Fruit fly (Drosophila melanogaster) whole organism, pupa: ENCODE data around the gene CG17193.
A peak's percentile ranks its signal among the peaks of the same experiment; 100 is the strongest.

ENCODE experiments used
- CG10348 ChIP-seq: fragments of 200-800 bp; sonication (Bioruptor generic); IDR thresholded peaks from 2 replicates; pipeline ENCODE4 v1.3.6; 2022; ENCODE audit warnings: missing biosample characterization, missing genetic modification characterization
- CG12605 ChIP-seq: fragments of 200-800 bp; sonication (Bioruptor generic); IDR thresholded peaks from 2 replicates; pipeline ENCODE4 v1.3.6; 2022; ENCODE audit warnings: missing biosample characterization, missing genetic modification characterization
- CG13204 ChIP-seq: fragments of 200-800 bp; sonication (Bioruptor generic); optimal IDR thresholded peaks from 2 replicates; lab custom pipeline; 2018; ENCODE audit warnings: missing biosample characterization, mild to moderate bottlenecking, missing genetic modification characterization, moderate library complexity
- CG14655 ChIP-seq: fragments of 200-800 bp; sonication (Bioruptor generic); optimal IDR thresholded peaks from 3 replicates; lab custom pipeline; 2017; ENCODE audit warnings: mild to moderate bottlenecking, missing biosample characterization, missing genetic modification reagents, missing genetic modification characterization
- CG15710 ChIP-seq: fragments of 200-800 bp; sonication (Bioruptor generic); optimal IDR thresholded peaks from 2 replicates; lab custom pipeline; 2018; ENCODE audit warnings: missing biosample characterization, mild to moderate bottlenecking, missing genetic modification characterization, moderate library complexity
- CG17806 ChIP-seq: fragments of 200-800 bp; sonication (Bioruptor generic); optimal IDR thresholded peaks from 2 replicates; lab custom pipeline; 2018; ENCODE audit warnings: missing biosample characterization, mild to moderate bottlenecking, missing genetic modification characterization, moderate library complexity
- CG32121 ChIP-seq: fragments of 200-800 bp; sonication (Bioruptor generic); IDR thresholded peaks from 2 replicates; pipeline ENCODE4 v1.3.6; 2022; ENCODE audit warnings: missing biosample characterization, missing genetic modification characterization
- CG34367 ChIP-seq: fragments of 200-800 bp; sonication (Bioruptor generic); optimal IDR thresholded peaks from 2 replicates; lab custom pipeline; 2018; ENCODE audit warnings: missing biosample characterization, mild to moderate bottlenecking, missing genetic modification characterization
- CG4496 ChIP-seq: fragments of 200-800 bp; sonication (Bioruptor generic); IDR thresholded peaks from 3 replicates; pipeline ENCODE4 v1.3.6; 2022; ENCODE audit warnings: missing biosample characterization, missing genetic modification characterization
- CG8159 ChIP-seq: fragments of 200-800 bp; sonication (Bioruptor generic); optimal IDR thresholded peaks from 3 replicates; lab custom pipeline; 2018; ENCODE audit warnings: missing biosample characterization, mild to moderate bottlenecking, missing genetic modification characterization, moderate library complexity
- CG8301 ChIP-seq: fragments of 200-800 bp; sonication (Bioruptor generic); optimal IDR thresholded peaks from 2 replicates; lab custom pipeline; 2018; ENCODE audit warnings: missing biosample characterization, mild to moderate bottlenecking, missing genetic modification characterization
- CG9948 ChIP-seq: fragments of 200-800 bp; sonication (Bioruptor generic); optimal IDR thresholded peaks from 2 replicates; lab custom pipeline; 2018; ENCODE audit warnings: missing biosample characterization, mild to moderate bottlenecking, missing genetic modification characterization, moderate library complexity
- D1 ChIP-seq: fragments of 200-800 bp; sonication (Bioruptor generic); optimal IDR thresholded peaks from 2 replicates; lab custom pipeline; 2018; ENCODE audit warnings: missing biosample characterization, mild to moderate bottlenecking, missing genetic modification characterization, moderate library complexity
- EcR ChIP-seq: fragments of 200-800 bp; sonication (Bioruptor generic); optimal IDR thresholded peaks from 3 replicates; lab custom pipeline; 2019; ENCODE audit warnings: missing biosample characterization, missing genetic modification characterization, mild to moderate bottlenecking, moderate library complexity, missing genetic modification reagents
- Ets98B ChIP-seq: fragments of 200-800 bp; sonication (Bioruptor generic); IDR thresholded peaks from 2 replicates; pipeline ENCODE4 v1.3.6; 2022; ENCODE audit warnings: missing biosample characterization, missing genetic modification characterization
- Pif1A ChIP-seq: fragments of 200-800 bp; sonication (Bioruptor generic); optimal IDR thresholded peaks from 3 replicates; lab custom pipeline; 2016; ENCODE audit warnings: missing biosample characterization, missing genetic modification characterization
- Pif1B ChIP-seq: fragments of 200-800 bp; sonication (Bioruptor generic); optimal IDR thresholded peaks from 3 replicates; lab custom pipeline; 2016; ENCODE audit warnings: missing biosample characterization, missing genetic modification characterization
- Snoo ChIP-seq: fragments of 200-800 bp; sonication (Bioruptor generic); optimal IDR thresholded peaks from 3 replicates; lab custom pipeline; 2017; ENCODE audit warnings: missing biosample characterization, mild to moderate bottlenecking, missing genetic modification characterization, inconsistent platforms
- fd96Ca ChIP-seq: fragments of 200-800 bp; sonication (Bioruptor generic); IDR thresholded peaks from 3 replicates; pipeline ENCODE4 v1.3.6; 2022; ENCODE audit warnings: missing biosample characterization, missing genetic modification characterization
- gl ChIP-seq: fragments of 200-800 bp; sonication (Bioruptor generic); optimal IDR thresholded peaks from 2 replicates; lab custom pipeline; 2018; ENCODE audit warnings: missing biosample characterization, mild to moderate bottlenecking, missing genetic modification characterization
- rn ChIP-seq: fragments of 200-800 bp; sonication (Bioruptor generic); IDR thresholded peaks from 2 replicates; pipeline ENCODE4 v1.3.6; 2022; ENCODE audit warnings: missing biosample characterization, missing genetic modification characterization

CG17193 gene

dm6 chr3R:20008372-20009051 is 47.4 kb downstream of the CG17193 start, which contains the start of the genes Hs6st and MED25:
Gene Hs6st, minus strand, starts transcription at chr3R:20008512.
Gene MED25, plus strand, starts transcription at chr3R:20008947.
- TF ChIP-seq CG12605 (GFP tag; lab: Robert Waterston, UW) (peak; percentile 5; the same call in 1 of the 2 replicates), rn (GFP tag; lab: Robert Waterston, UW) (no peak), gl (tag; lab: Kevin White, UChicago) (no peak), CG8159 (tag; lab: Kevin White, UChicago) (peak; percentile 66), fd96Ca (GFP tag; lab: Robert Waterston, UW) (no peak), CG8301 (tag; lab: Kevin White, UChicago) (no peak), CG10348 (GFP tag; lab: Robert Waterston, UW) (no peak), CG34367 (no peak), CG17806 (tag; lab: Kevin White, UChicago) (no peak), Pif1A (GFP tag; lab: Kevin White, UChicago) (no peak), EcR (no peak), Snoo (tag; lab: Kevin White, UChicago) (no peak), CG4496 (GFP tag; lab: Robert Waterston, UW) (peak; percentile 50; the same call in 2 of the 3 replicates), CG15710 (peak; percentile 13), Ets98B (GFP tag; lab: Robert Waterston, UW) (peak; percentile 5; the same call in 1 of the 2 replicates), Pif1B (GFP tag; lab: Kevin White, UChicago) (no peak), CG13204 (GFP tag; lab: Kevin White, UChicago) (no peak), CG32121 (no peak; the same call in 1 of the 2 replicates), CG9948 (tag; lab: Kevin White, UChicago) (peak; percentile 40), CG14655 (GFP tag; lab: Kevin White, UChicago) (no peak), D1 (tag; lab: Kevin White, UChicago) (no peak)

dm6 chr3R:20007399-20008285 is 48.3 kb downstream of the CG17193 start:
- TF ChIP-seq CG10348 (GFP tag; lab: Robert Waterston, UW) (no peak), CG32121 (no peak), CG17806 (tag; lab: Kevin White, UChicago) (no peak), CG13204 (GFP tag; lab: Kevin White, UChicago) (no peak), Snoo (tag; lab: Kevin White, UChicago) (no peak), Pif1B (GFP tag; lab: Kevin White, UChicago) (peak; percentile 1), CG9948 (tag; lab: Kevin White, UChicago) (no peak), CG8159 (tag; lab: Kevin White, UChicago) (peak; percentile 34), CG4496 (GFP tag; lab: Robert Waterston, UW) (0 out of 3 replicates have a peak, but pooled peaks have one; percentile 41), CG14655 (GFP tag; lab: Kevin White, UChicago) (peak; percentile 47), Ets98B (GFP tag; lab: Robert Waterston, UW) (no peak), CG15710 (no peak), gl (tag; lab: Kevin White, UChicago) (no peak), CG12605 (GFP tag; lab: Robert Waterston, UW) (0 out of 2 replicates have a peak, but pooled peaks have one; percentile 39), fd96Ca (GFP tag; lab: Robert Waterston, UW) (no peak), CG34367 (peak; percentile 30), D1 (tag; lab: Kevin White, UChicago) (peak; percentile 5), CG8301 (tag; lab: Kevin White, UChicago) (no peak)

- TF ChIP-seq CG34367 (no peak), CG14655 (GFP tag; lab: Kevin White, UChicago) (no peak), CG8301 (tag; lab: Kevin White, UChicago) (no peak), CG17806 (tag; lab: Kevin White, UChicago) (no peak), CG15710 (no peak), Pif1A (GFP tag; lab: Kevin White, UChicago) (no peak), CG10348 (GFP tag; lab: Robert Waterston, UW) (no peak), Snoo (tag; lab: Kevin White, UChicago) (no peak), CG12605 (GFP tag; lab: Robert Waterston, UW) (no peak), Ets98B (GFP tag; lab: Robert Waterston, UW) (no peak), CG8159 (tag; lab: Kevin White, UChicago) (no peak), CG32121 (no peak), fd96Ca (GFP tag; lab: Robert Waterston, UW) (no peak)
These were observed 49.3 kb downstream of the CG17193 start for dm6 chr3R:20006617-20007016.

dm6 chr3R:20004697-20005096 is 51.2 kb downstream of the CG17193 start:
- no peak for TF ChIP-seq Ets98B (GFP tag; lab: Robert Waterston, UW)
- TF ChIP-seq D1 (tag; lab: Kevin White, UChicago): no peak
- no peak for TF ChIP-seq Pif1B (GFP tag; lab: Kevin White, UChicago)
- TF ChIP-seq CG34367: no peak
- TF ChIP-seq Snoo (tag; lab: Kevin White, UChicago): no peak
- TF ChIP-seq CG15710: no peak
- no peak for TF ChIP-seq CG13204 (GFP tag; lab: Kevin White, UChicago)
- no peak for TF ChIP-seq gl (tag; lab: Kevin White, UChicago)
- TF ChIP-seq rn (GFP tag; lab: Robert Waterston, UW): no peak
- TF ChIP-seq CG12605 (GFP tag; lab: Robert Waterston, UW): no peak
- no peak for TF ChIP-seq CG8301 (tag; lab: Kevin White, UChicago)
- no peak for TF ChIP-seq EcR
- TF ChIP-seq CG32121: no peak
- no peak for TF ChIP-seq Pif1A (GFP tag; lab: Kevin White, UChicago)
- no peak for TF ChIP-seq CG9948 (tag; lab: Kevin White, UChicago)
- no peak for TF ChIP-seq CG4496 (GFP tag; lab: Robert Waterston, UW)
- no peak for TF ChIP-seq CG14655 (GFP tag; lab: Kevin White, UChicago)
